Worm (Caenorhabditis elegans): Measurements from ENCODE around the gene C18G1.6.
A peak's percentile ranks its signal among the peaks of the same experiment; 100 is the strongest.

Gene C18G1.6

DNA sequence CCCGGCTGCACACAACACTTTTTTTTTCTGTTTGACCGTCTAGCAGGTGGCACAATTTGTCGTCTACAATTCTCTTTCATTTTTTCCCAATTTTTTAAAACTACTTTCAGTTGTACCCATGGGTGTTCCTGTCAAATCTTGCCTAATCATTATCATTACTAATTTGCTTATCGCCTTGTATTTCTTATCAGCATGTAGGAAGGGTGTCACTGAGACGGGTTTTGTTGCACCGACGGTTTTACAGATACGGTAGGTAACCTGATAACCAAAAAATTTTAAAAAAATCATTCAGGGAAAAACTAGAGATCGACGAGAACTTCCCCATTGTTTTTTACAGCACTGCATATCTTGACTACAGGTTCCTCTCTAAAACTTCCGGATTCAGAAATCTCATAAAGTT lies 12.7 kb upstream of the C18G1.6 start, which contains the start of gene F39G3.2:
Gene F39G3.2, plus strand, starts transcription at position 105 of the 400 bp plus-strand sequence.
- TF ChIP-seq ceh-82 (tag; optimal IDR thresholded peaks at IDR 0.05) (no peak), ceh-16 (tag; optimal IDR thresholded peaks at IDR 0.05) (no peak), jun-1 (tag; optimal IDR thresholded peaks at IDR 0.05) (peak; percentile 4), nhr-67 (tag; optimal IDR thresholded peaks at IDR 0.05) (no peak), nhr-12 (tag; optimal IDR thresholded peaks at IDR 0.05) (no peak), ztf-4 (tag; optimal IDR thresholded peaks at IDR 0.05) (no peak), elt-2 (tag; optimal IDR thresholded peaks at IDR 0.05) (peak; percentile 90), pqm-1 (tag; optimal IDR thresholded peaks at IDR 0.05) (peak; percentile 50)

DNA sequence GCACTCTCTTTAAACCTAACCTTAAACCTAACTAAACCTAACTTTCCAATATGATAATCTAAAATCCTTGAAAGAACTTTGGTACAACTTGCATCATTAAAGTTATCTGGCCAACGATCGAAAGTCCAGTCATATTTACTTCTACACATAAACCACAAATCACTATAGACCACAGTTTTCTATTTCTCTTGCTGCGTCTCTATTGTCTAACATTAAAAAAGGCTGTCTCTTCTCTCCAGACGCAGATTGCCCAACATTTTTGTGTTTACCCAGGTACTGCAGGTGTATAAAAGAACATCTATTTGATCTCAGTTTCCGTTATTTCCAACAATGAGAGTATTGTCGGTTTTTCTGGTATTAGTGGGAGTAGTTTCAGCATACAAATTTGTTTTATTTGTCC lies 8.2 kb upstream of the C18G1.6 start, which contains the start of gene ugt-61:
Gene ugt-61, plus strand, starts transcription at position 233 of the 400 bp plus-strand sequence.
- TF ChIP-seq elt-1 (tag; optimal IDR thresholded peaks at IDR 0.05): no peak
- TF ChIP-seq nhr-77 (tag; optimal IDR thresholded peaks at IDR 0.05): no peak
- TF ChIP-seq mdl-1 (tag; optimal IDR thresholded peaks at IDR 0.05): no peak
- TF ChIP-seq snpc-4 (tag; optimal IDR thresholded peaks at IDR 0.05): no peak
- no peak for TF ChIP-seq mml-1 (tag; optimal IDR thresholded peaks at IDR 0.05)
- no peak for TF ChIP-seq ceh-82 (tag; optimal IDR thresholded peaks at IDR 0.05)
- peak; percentile 15 for TF ChIP-seq pqm-1 (tag; optimal IDR thresholded peaks at IDR 0.05)
- TF ChIP-seq ama-1 (optimal IDR thresholded peaks at IDR 0.05): no peak
- no peak for TF ChIP-seq daf-12 (tag; optimal IDR thresholded peaks at IDR 0.05)
- no peak for TF ChIP-seq nhr-237 (tag; optimal IDR thresholded peaks at IDR 0.05)
- TF ChIP-seq pha-4 (tag; optimal IDR thresholded peaks at IDR 0.05): peak; percentile 76
- no peak for TF ChIP-seq nhr-11 (tag; optimal IDR thresholded peaks at IDR 0.05)
- TF ChIP-seq eor-1 (tag; optimal IDR thresholded peaks at IDR 0.05): no peak
- TF ChIP-seq nhr-25 (tag; optimal IDR thresholded peaks at IDR 0.05): no peak

DNA sequence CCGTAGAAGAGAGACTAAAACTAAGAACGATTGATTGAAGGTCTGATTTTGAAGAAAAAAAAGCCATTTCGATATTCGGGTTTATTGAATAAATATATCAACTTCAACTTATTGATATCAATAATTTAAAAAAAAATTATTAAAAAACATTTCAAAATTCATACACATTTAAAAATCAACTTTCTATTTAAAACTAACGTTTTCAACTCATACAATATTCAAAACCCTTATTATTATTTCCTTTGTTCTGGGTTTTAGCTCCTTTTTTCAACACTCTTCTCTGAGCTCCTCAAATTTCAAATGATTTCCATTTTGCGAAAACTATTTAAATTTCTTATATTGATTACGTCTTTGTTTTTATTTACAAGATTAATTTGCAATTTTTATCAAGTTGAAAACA lies 5.1 kb upstream of the C18G1.6 start, which contains the start of gene C18G1.7:
Gene C18G1.7, plus strand, starts transcription at position 301 of the 400 bp plus-strand sequence.
- no peak for TF ChIP-seq elt-1 (tag; optimal IDR thresholded peaks at IDR 0.05)
- no peak for TF ChIP-seq lin-15B (tag; optimal IDR thresholded peaks at IDR 0.05)
- TF ChIP-seq nhr-12 (tag; optimal IDR thresholded peaks at IDR 0.05): no peak
- no peak for TF ChIP-seq daf-12 (tag; optimal IDR thresholded peaks at IDR 0.05)
- TF ChIP-seq ceh-28 (tag; optimal IDR thresholded peaks at IDR 0.05): no peak
- no peak for TF ChIP-seq ceh-16 (tag; optimal IDR thresholded peaks at IDR 0.05)
- no peak for TF ChIP-seq lsy-12 (tag; optimal IDR thresholded peaks at IDR 0.05)
- no peak for TF ChIP-seq nhr-43 (tag; optimal IDR thresholded peaks at IDR 0.05; ENCODE audit: poor library complexity, severe bottlenecking)
- no peak for TF ChIP-seq fos-1 (tag; optimal IDR thresholded peaks at IDR 0.05)
- no peak for TF ChIP-seq lin-39 (tag; optimal IDR thresholded peaks at IDR 0.05)
- TF ChIP-seq ztf-11 (tag; optimal IDR thresholded peaks at IDR 0.05): no peak
- no peak for TF ChIP-seq skn-1 (tag; optimal IDR thresholded peaks at IDR 0.05)
- TF ChIP-seq nhr-67 (tag; optimal IDR thresholded peaks at IDR 0.05): no peak
- TF ChIP-seq unc-62 (GFP tag; optimal IDR thresholded peaks at IDR 0.05): no peak
- TF ChIP-seq nhr-76 (tag; optimal IDR thresholded peaks at IDR 0.05): no peak
- no peak for TF ChIP-seq pqm-1 (tag; optimal IDR thresholded peaks at IDR 0.05)
- TF ChIP-seq R02D3.7 (tag; optimal IDR thresholded peaks at IDR 0.05): no peak
- TF ChIP-seq pha-4 (tag; optimal IDR thresholded peaks at IDR 0.05): no peak
- no peak for TF ChIP-seq nhr-25 (tag; optimal IDR thresholded peaks at IDR 0.05)

DNA sequence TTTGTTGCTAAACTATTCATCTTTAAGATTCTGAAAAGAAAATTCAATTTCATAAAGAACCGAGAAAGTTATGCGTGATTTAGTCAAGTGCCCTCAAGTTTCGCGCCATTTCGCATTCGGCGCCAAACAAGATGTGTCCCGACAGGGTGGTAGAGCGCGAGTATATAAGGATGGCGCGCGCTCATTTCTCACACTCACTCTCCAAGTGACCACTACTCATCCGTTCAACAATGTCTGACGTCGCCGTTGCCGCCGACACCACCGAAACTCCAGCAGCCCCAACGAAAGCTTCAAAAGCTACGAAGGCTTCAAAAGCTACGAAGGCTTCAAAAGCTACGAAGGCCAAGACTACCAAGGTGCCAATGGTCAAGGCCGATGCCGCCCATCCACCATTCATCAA lies 3.7 kb downstream of the C18G1.6 start, which contains the start of gene hil-4:
Gene hil-4, plus strand, starts transcription at position 191 of the 400 bp plus-strand sequence.
- no peak for TF ChIP-seq nhr-12 (tag; optimal IDR thresholded peaks at IDR 0.05)
- no peak for TF ChIP-seq nhr-43 (tag; optimal IDR thresholded peaks at IDR 0.05; ENCODE audit: poor library complexity, severe bottlenecking)
- no peak for TF ChIP-seq nhr-11 (tag; optimal IDR thresholded peaks at IDR 0.05)
- no peak for TF ChIP-seq ceh-9 (tag; optimal IDR thresholded peaks at IDR 0.05)
- TF ChIP-seq fkh-2 (tag; optimal IDR thresholded peaks at IDR 0.05): no peak
- TF ChIP-seq nhr-76 (tag; optimal IDR thresholded peaks at IDR 0.05): no peak
- TF ChIP-seq nhr-25 (tag; optimal IDR thresholded peaks at IDR 0.05): no peak
- no peak for TF ChIP-seq aly-2 (tag; optimal IDR thresholded peaks at IDR 0.05)
- no peak for TF ChIP-seq ztf-11 (tag; optimal IDR thresholded peaks at IDR 0.05)

DNA sequence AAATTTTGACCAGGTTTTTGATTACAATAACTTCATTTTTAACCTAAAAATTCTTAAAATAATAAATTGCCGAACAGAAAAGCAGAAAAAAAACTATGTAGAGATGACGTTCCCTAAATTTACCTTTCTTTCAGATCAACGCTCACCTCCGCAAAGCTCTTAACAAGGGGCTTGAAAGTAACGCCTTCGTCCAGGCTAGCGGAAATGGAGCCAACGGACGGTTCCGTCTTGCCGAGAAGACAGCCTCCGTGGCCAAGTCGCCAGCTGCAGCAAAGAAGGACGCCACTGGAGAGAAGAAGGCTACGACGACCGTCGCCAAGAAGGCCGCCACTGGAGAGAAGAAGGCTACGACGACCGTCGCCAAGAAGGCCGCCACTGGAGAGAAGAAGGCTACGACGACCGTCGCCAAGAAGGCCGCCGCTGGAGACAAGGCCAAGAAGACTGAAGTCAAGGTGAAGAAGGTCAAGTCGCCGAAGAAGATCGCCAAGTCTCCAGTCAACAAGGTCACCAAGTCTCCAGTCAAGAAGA lies 4.4 kb downstream of the C18G1.6 start:
- TF ChIP-seq nhr-23 (tag; optimal IDR thresholded peaks at IDR 0.05): no peak
- no peak for TF ChIP-seq nhr-77 (tag; optimal IDR thresholded peaks at IDR 0.05)
- TF ChIP-seq elt-2 (tag; optimal IDR thresholded peaks at IDR 0.05): no peak
- TF ChIP-seq mml-1 (tag; optimal IDR thresholded peaks at IDR 0.05): no peak
- no peak for TF ChIP-seq jun-1 (tag; optimal IDR thresholded peaks at IDR 0.05)
- no peak for TF ChIP-seq lin-39 (tag; optimal IDR thresholded peaks at IDR 0.05)
- TF ChIP-seq ceh-28 (tag; optimal IDR thresholded peaks at IDR 0.05): no peak
- TF ChIP-seq unc-39 (tag; optimal IDR thresholded peaks at IDR 0.05): no peak
- TF ChIP-seq pqm-1 (tag; optimal IDR thresholded peaks at IDR 0.05): no peak
